Worm (Caenorhabditis elegans): Measurements from ENCODE around the gene F01F1.2.

DNA sequence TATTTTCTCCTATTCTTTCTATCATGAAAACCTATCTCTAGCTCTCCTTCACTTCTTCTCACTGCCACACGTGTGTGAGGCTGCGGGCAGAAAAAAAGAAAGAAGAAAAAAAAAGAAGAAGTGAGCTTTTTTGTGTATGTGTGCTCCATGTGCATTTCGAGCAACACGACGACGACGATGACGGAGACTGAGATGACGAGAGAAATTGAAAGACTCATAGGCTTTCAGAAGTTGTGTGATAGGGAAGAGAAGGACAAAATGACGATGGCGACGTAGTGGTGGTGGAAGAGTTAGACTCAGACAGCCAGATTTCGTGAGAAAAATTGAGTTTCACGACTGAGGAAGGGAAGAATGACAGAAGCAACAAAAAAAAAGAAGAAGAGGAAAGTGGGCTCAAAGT, 32.9 kb upstream of the F01F1.2 start:
- TF ChIP-seq D1046.2 (GFP tag; IDR thresholded peaks at IDR 0.05) (no peak), lim-7 (GFP tag; IDR thresholded peaks at IDR 0.05) (no peak), gei-8 (GFP tag; optimal IDR thresholded peaks at IDR 0.05) (no peak), lir-3 (tag; optimal IDR thresholded peaks at IDR 0.05) (no peak), lin-13 (GFP tag; optimal IDR thresholded peaks at IDR 0.05) (no peak), egl-27 (tag; optimal IDR thresholded peaks at IDR 0.05) (no peak), attf-4 (tag; optimal IDR thresholded peaks at IDR 0.05) (no peak), zag-1 (tag; optimal IDR thresholded peaks at IDR 0.05) (no peak), ceh-32 (tag; optimal IDR thresholded peaks at IDR 0.05; ENCODE audit: poor library complexity) (no peak), saeg-2 (GFP tag; IDR thresholded peaks at IDR 0.05) (no peak)
